Worm (Caenorhabditis elegans) whole organism, early embryonic: Measurements from ENCODE around the gene Y53C12A.6.

Experiments
- B0310.2 ChIP-seq: sonication (generic microtip); optimal IDR thresholded peaks from 2 replicates; lab custom pipeline; 2016; ENCODE audit warnings: mild to moderate bottlenecking, missing genetic modification characterization, missing compliant biosample characterization
- F13C5.2 ChIP-seq: sonication (generic microtip); optimal IDR thresholded peaks from 2 replicates; lab custom pipeline; 2017; ENCODE audit warnings: mild to moderate bottlenecking, missing genetic modification characterization, inconsistent platforms, missing compliant biosample characterization
- aly-1 ChIP-seq: sonication (generic microtip); optimal IDR thresholded peaks from 2 replicates; lab custom pipeline; 2016; ENCODE audit warnings: missing genetic modification characterization, missing compliant biosample characterization
- ama-1 ChIP-seq: fragments of 150-350 bp; optimal IDR thresholded peaks from 2 replicates; lab custom pipeline; 2014
- ceh-36 ChIP-seq: sonication (generic microtip); optimal IDR thresholded peaks from 2 replicates; lab custom pipeline; 2016; ENCODE audit warnings: missing genetic modification characterization, inconsistent platforms, missing compliant biosample characterization
- flt-1 ChIP-seq: fragments of 200-800 bp; sonication (Bioruptor generic); IDR thresholded peaks from 2 replicates; pipeline ENCODE4 v1.3.6; 2022; ENCODE audit warnings: missing genetic modification characterization, missing compliant biosample characterization
- hmbx-1 ChIP-seq: sonication (generic microtip); optimal IDR thresholded peaks from 2 replicates; lab custom pipeline; 2016; ENCODE audit warnings: mild to moderate bottlenecking, missing genetic modification characterization, missing compliant biosample characterization
- pes-1 ChIP-seq: fragments of 200-800 bp; sonication (Bioruptor generic); IDR thresholded peaks from 2 replicates; pipeline ENCODE4 v1.3.6; 2022; ENCODE audit warnings: missing genetic modification reagents, missing genetic modification characterization, missing compliant biosample characterization
- scrt-1 ChIP-seq: fragments of 200-800 bp; sonication (Bioruptor generic); IDR thresholded peaks from 2 replicates; pipeline ENCODE4 v1.3.6; 2022; ENCODE audit warnings: missing genetic modification characterization, missing compliant biosample characterization
- tbx-11 ChIP-seq: fragments of 200-800 bp; sonication (Bioruptor generic); IDR thresholded peaks from 2 replicates; pipeline ENCODE4 v1.3.6; 2022; ENCODE audit warnings: missing genetic modification characterization, missing compliant biosample characterization
- tra-4 ChIP-seq: sonication (generic microtip); optimal IDR thresholded peaks from 2 replicates; lab custom pipeline; 2017; ENCODE audit warnings: missing genetic modification characterization, missing compliant biosample characterization

DNA sequence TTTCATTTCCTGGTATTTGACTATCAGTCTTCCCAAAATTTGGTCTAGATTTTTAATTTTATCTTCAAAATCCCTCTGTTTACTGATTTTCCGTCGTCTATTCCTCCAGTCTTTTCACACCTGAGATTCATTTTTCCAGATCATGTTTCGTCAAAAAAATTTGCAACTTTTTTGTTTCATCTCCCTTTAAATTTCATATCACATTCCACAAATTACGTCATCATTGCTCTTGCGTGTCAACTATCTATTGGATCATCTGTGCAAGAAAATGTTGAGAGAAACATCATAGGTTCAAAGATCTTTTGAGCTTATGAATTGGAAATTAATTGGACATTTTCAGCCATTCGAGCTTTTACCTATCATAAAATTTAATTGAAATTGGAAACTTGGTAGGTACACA, 41.6 kb upstream of the Y53C12A.6 start:
- TF ChIP-seq ama-1 (lab: Kevin White, UChicago) (no peak), scrt-1 (no peak), flt-1 (GFP tag; lab: Robert Waterston, UW) (no peak), tra-4 (tag; lab: Kevin White, UChicago) (no peak), F13C5.2 (no peak), hmbx-1 (no peak), pes-1 (GFP tag; lab: Robert Waterston, UW) (no peak), aly-1 (no peak), B0310.2 (tag; lab: Kevin White, UChicago) (no peak), tbx-11 (no peak), ceh-36 (tag; lab: Kevin White, UChicago) (no peak)
